Fruit fly (Drosophila melanogaster) whole organism, embryonic: ENCODE data around the gene Polr3A.

ENCODE experiments used
- Antp ChIP-seq: fragments of 200-800 bp; sonication (Bioruptor generic); optimal IDR thresholded peaks from 3 replicates; lab custom pipeline; 2016; ENCODE audit warnings: missing biosample characterization, missing genetic modification characterization
- C15 ChIP-seq: fragments of 200-800 bp; sonication (Bioruptor generic); IDR thresholded peaks from 3 replicates; pipeline ENCODE4 v1.3.6; 2022; ENCODE audit warnings: missing biosample characterization, missing genetic modification characterization
- CG10431 ChIP-seq: fragments of 200-800 bp; sonication (Bioruptor generic); optimal IDR thresholded peaks from 3 replicates; lab custom pipeline; 2018; ENCODE audit warnings: missing biosample characterization, mild to moderate bottlenecking, missing genetic modification characterization
- CG10959 ChIP-seq: fragments of 200-800 bp; sonication (Bioruptor generic); IDR thresholded peaks from 2 replicates; pipeline ENCODE4 v1.3.6; 2022; ENCODE audit warnings: missing biosample characterization, missing genetic modification characterization
- CG12155 ChIP-seq: fragments of 200-800 bp; sonication (Bioruptor generic); optimal IDR thresholded peaks from 3 replicates; lab custom pipeline; 2016; ENCODE audit warnings: missing biosample characterization, missing genetic modification characterization
- CG13894 ChIP-seq: fragments of 200-800 bp; sonication (Bioruptor generic); optimal IDR thresholded peaks from 3 replicates; lab custom pipeline; 2018; ENCODE audit warnings: missing biosample characterization, mild to moderate bottlenecking, missing genetic modification characterization, moderate library complexity
- CG14441 ChIP-seq: fragments of 200-800 bp; sonication (Bioruptor generic); IDR thresholded peaks from 2 replicates; pipeline ENCODE4 v1.3.6; 2022; ENCODE audit warnings: missing biosample characterization, missing genetic modification characterization
- CG16779 ChIP-seq: fragments of 200-800 bp; sonication (Bioruptor generic); IDR thresholded peaks from 2 replicates; pipeline ENCODE4 v1.3.6; 2022; ENCODE audit warnings: missing biosample characterization, missing genetic modification characterization
- CG17802 ChIP-seq: fragments of 200-800 bp; sonication (Bioruptor generic); optimal IDR thresholded peaks from 2 replicates; lab custom pipeline; 2018; ENCODE audit warnings: missing biosample characterization, mild to moderate bottlenecking, missing genetic modification characterization, moderate library complexity
- CG32772 ChIP-seq: fragments of 200-800 bp; sonication (Bioruptor generic); IDR thresholded peaks from 2 replicates; pipeline ENCODE4 v1.3.6; 2022; ENCODE audit warnings: missing biosample characterization, missing genetic modification characterization
- CG3847 ChIP-seq: fragments of 200-800 bp; sonication (Bioruptor generic); IDR thresholded peaks from 2 replicates; pipeline ENCODE4 v1.3.6; 2022; ENCODE audit warnings: missing biosample characterization, missing genetic modification characterization
- CG6272 ChIP-seq: fragments of 200-800 bp; sonication (Bioruptor generic); IDR thresholded peaks from 2 replicates; pipeline ENCODE4 v1.3.6; 2022; ENCODE audit warnings: missing biosample characterization, missing genetic modification characterization
- CG6683 ChIP-seq: fragments of 200-800 bp; sonication (Bioruptor generic); optimal IDR thresholded peaks from 2 replicates; lab custom pipeline; 2017; ENCODE audit warnings: missing biosample characterization, mild to moderate bottlenecking, missing genetic modification characterization, missing genetic modification reagents
- CG8290 ChIP-seq, 3 experiments: fragments of 200-800 bp; sonication (Bioruptor generic); optimal IDR thresholded peaks; 2 replicates each; lab custom pipeline; 2016 to 2019; ENCODE audit warnings: missing biosample characterization in 3 of 3, missing genetic modification characterization in 3 of 3, mild to moderate bottlenecking in 2 of 3, moderate library complexity in 1 of 3
- CG9437 ChIP-seq: fragments of 200-800 bp; sonication (Bioruptor generic); optimal IDR thresholded peaks from 2 replicates; lab custom pipeline; 2018; ENCODE audit warnings: missing biosample characterization, mild to moderate bottlenecking, missing genetic modification characterization
- Dfd ChIP-seq, 2 experiments: fragments of >200 bp; optimal IDR thresholded peaks; 2 replicates each; lab custom pipeline; 2017; ENCODE audit warnings: missing biosample characterization in 2 of 2, missing genetic modification characterization in 2 of 2
- Dip3 ChIP-seq: fragments of 200-800 bp; sonication (Bioruptor generic); optimal IDR thresholded peaks from 3 replicates; lab custom pipeline; 2016; ENCODE audit warnings: missing biosample characterization, missing genetic modification characterization
- E2f1 ChIP-seq: fragments of 200-800 bp; sonication (Bioruptor generic); IDR thresholded peaks from 2 replicates; pipeline ENCODE4 v1.3.6; 2022; ENCODE audit warnings: missing biosample characterization, missing genetic modification characterization
- ERR ChIP-seq: fragments of 200-800 bp; sonication (Bioruptor generic); optimal IDR thresholded peaks from 2 replicates; lab custom pipeline; 2016; ENCODE audit warnings: missing biosample characterization, missing genetic modification characterization
- Hand ChIP-seq: fragments of 200-800 bp; sonication (Bioruptor generic); optimal IDR thresholded peaks from 2 replicates; lab custom pipeline; 2017; ENCODE audit warnings: mild to moderate bottlenecking, missing biosample characterization, missing genetic modification reagents, missing genetic modification characterization
- Hr78 ChIP-seq, 2 experiments: fragments of 200-800 bp in 1 of 2; fragments of >200 bp in 1 of 2; sonication (Bioruptor generic) in 1 of 2; optimal IDR thresholded peaks; 2 replicates each; lab custom pipeline; 2017 to 2019; ENCODE audit warnings: missing biosample characterization in 2 of 2, missing genetic modification characterization in 2 of 2, mild to moderate bottlenecking in 1 of 2, moderate library complexity in 1 of 2
- Hsf ChIP-seq: fragments of 200-800 bp; sonication (Bioruptor generic); optimal IDR thresholded peaks from 3 replicates; lab custom pipeline; 2016; ENCODE audit warnings: missing biosample characterization, missing genetic modification characterization
- Lpt ChIP-seq: fragments of >200 bp; optimal IDR thresholded peaks from 2 replicates; lab custom pipeline; 2018; ENCODE audit warnings: missing biosample characterization, missing genetic modification characterization
- Meics ChIP-seq: fragments of 200-800 bp; sonication (Bioruptor generic); optimal IDR thresholded peaks from 2 replicates; lab custom pipeline; 2017; ENCODE audit warnings: missing biosample characterization, mild to moderate bottlenecking, missing genetic modification characterization
- Nf-YC ChIP-seq: fragments of 200-800 bp; optimal IDR thresholded peaks from 3 replicates; lab custom pipeline; 2019; ENCODE audit warnings: missing biosample characterization, mild to moderate bottlenecking, missing genetic modification characterization, moderate library complexity
- NfI ChIP-seq: fragments of 200-800 bp; sonication (Bioruptor generic); optimal IDR thresholded peaks from 3 replicates; lab custom pipeline; 2018; ENCODE audit warnings: missing biosample characterization, mild to moderate bottlenecking, missing genetic modification characterization, moderate library complexity
- Rx ChIP-seq: fragments of 200-800 bp; sonication (Bioruptor generic); IDR thresholded peaks from 2 replicates; pipeline ENCODE4 v1.3.6; 2022; ENCODE audit warnings: missing biosample characterization, missing genetic modification characterization
- YL-1 ChIP-seq: fragments of 200-800 bp; sonication (Bioruptor generic); optimal IDR thresholded peaks from 3 replicates; lab custom pipeline; 2017; ENCODE audit warnings: missing biosample characterization, mild to moderate bottlenecking, missing genetic modification characterization
- aop ChIP-seq: fragments of 200-800 bp; sonication (Bioruptor generic); IDR thresholded peaks from 2 replicates; pipeline ENCODE4 v1.3.6; 2022; ENCODE audit warnings: missing biosample characterization, missing genetic modification characterization
- ato ChIP-seq: fragments of 200-800 bp; sonication (Bioruptor generic); IDR thresholded peaks from 2 replicates; pipeline ENCODE4 v1.3.6; 2022; ENCODE audit warnings: missing biosample characterization, missing genetic modification characterization; ENCODE audit not compliant: partially characterized antibody
- bsh ChIP-seq, 2 experiments: fragments of 200-800 bp; sonication (Bioruptor generic); optimal IDR thresholded peaks; 2 replicates each; lab custom pipeline; 2017 to 2018; ENCODE audit warnings: mild to moderate bottlenecking in 2 of 2, missing biosample characterization in 2 of 2, missing genetic modification characterization in 2 of 2, moderate library complexity in 1 of 2
- btn ChIP-seq: fragments of 200-800 bp; sonication (Bioruptor generic); optimal IDR thresholded peaks from 2 replicates; lab custom pipeline; 2016; ENCODE audit warnings: missing biosample characterization, missing genetic modification characterization
- chn ChIP-seq: fragments of 200-800 bp; sonication (Bioruptor generic); optimal IDR thresholded peaks from 2 replicates; lab custom pipeline; 2016; ENCODE audit warnings: missing biosample characterization, missing genetic modification characterization
- dan ChIP-seq: fragments of 200-800 bp; sonication (Bioruptor generic); IDR thresholded peaks from 2 replicates; pipeline ENCODE4 v1.3.6; 2022; ENCODE audit warnings: missing biosample characterization, missing genetic modification characterization
- dm ChIP-seq: fragments of 200-800 bp; sonication (Bioruptor generic); optimal IDR thresholded peaks from 3 replicates; lab custom pipeline; 2016; ENCODE audit warnings: missing biosample characterization, missing genetic modification characterization
- esg ChIP-seq: fragments of 200-800 bp; sonication (Bioruptor generic); conservative IDR thresholded peaks from 2 replicates; pipeline ENCODE4 v1.3.6; 2022; ENCODE audit warnings: missing biosample characterization, missing genetic modification characterization
- fd3F ChIP-seq: fragments of 200-800 bp; sonication (Bioruptor generic); optimal IDR thresholded peaks from 2 replicates; lab custom pipeline; 2018; ENCODE audit warnings: missing biosample characterization, mild to moderate bottlenecking, missing genetic modification characterization, moderate library complexity
- fru ChIP-seq: fragments of >200 bp; optimal IDR thresholded peaks from 2 replicates; lab custom pipeline; 2017
- gce ChIP-seq: fragments of 200-800 bp; sonication (Bioruptor generic); IDR thresholded peaks from 3 replicates; pipeline ENCODE4 v1.3.6; 2022; ENCODE audit warnings: missing biosample characterization, missing genetic modification characterization
- gfzf ChIP-seq: fragments of 200-800 bp; sonication (Bioruptor generic); optimal IDR thresholded peaks from 2 replicates; lab custom pipeline; 2016; ENCODE audit warnings: missing biosample characterization, mild to moderate bottlenecking, missing genetic modification characterization, moderate library complexity
- ham ChIP-seq: fragments of 200-800 bp; sonication (Bioruptor generic); IDR thresholded peaks from 2 replicates; pipeline ENCODE4 v1.3.6; 2022; ENCODE audit warnings: missing biosample characterization, missing genetic modification characterization
- hth ChIP-seq: fragments of >200 bp; optimal IDR thresholded peaks from 2 replicates; lab custom pipeline; 2017; ENCODE audit warnings: inconsistent platforms
- jumu ChIP-seq: fragments of 200-800 bp; sonication (Bioruptor generic); optimal IDR thresholded peaks from 3 replicates; lab custom pipeline; 2016; ENCODE audit warnings: missing biosample characterization, missing genetic modification characterization
- otp ChIP-seq: fragments of 200-800 bp; sonication (Bioruptor generic); IDR thresholded peaks from 3 replicates; pipeline ENCODE4, ENCODE4 v1.3.6; 2022; ENCODE audit warnings: missing biosample characterization, missing genetic modification characterization
- peb ChIP-seq: fragments of 200-800 bp; sonication (Bioruptor generic); IDR thresholded peaks from 2 replicates; pipeline ENCODE4 v1.3.6; 2022; ENCODE audit warnings: missing biosample characterization, missing genetic modification characterization
- phol ChIP-seq: fragments of 200-800 bp; sonication (Bioruptor generic); optimal IDR thresholded peaks from 3 replicates; lab custom pipeline; 2018; ENCODE audit warnings: missing biosample characterization, mild to moderate bottlenecking, missing genetic modification characterization, moderate library complexity
- repo ChIP-seq: fragments of 200-800 bp; sonication (Bioruptor generic); optimal IDR thresholded peaks from 2 replicates; lab custom pipeline; 2016; ENCODE audit warnings: missing biosample characterization, missing genetic modification characterization
- shn ChIP-seq: fragments of 200-800 bp; sonication (Bioruptor generic); optimal IDR thresholded peaks from 3 replicates; lab custom pipeline; 2016; ENCODE audit warnings: missing biosample characterization, missing genetic modification characterization
- slp2 ChIP-seq: fragments of 200-800 bp; sonication (Bioruptor generic); optimal IDR thresholded peaks from 2 replicates; lab custom pipeline; 2016; ENCODE audit warnings: missing biosample characterization, missing genetic modification characterization
- toy ChIP-seq: fragments of 200-800 bp; sonication (Bioruptor generic); IDR thresholded peaks from 2 replicates; pipeline ENCODE4 v1.3.6; 2022; ENCODE audit warnings: missing biosample characterization, missing genetic modification characterization
- vnd ChIP-seq: fragments of 200-800 bp; sonication (Bioruptor generic); IDR thresholded peaks from 3 replicates; pipeline ENCODE4 v1.3.6; 2022; ENCODE audit warnings: missing biosample characterization, missing genetic modification characterization; ENCODE audit not compliant: partially characterized antibody

The Polr3A gene

DNA sequence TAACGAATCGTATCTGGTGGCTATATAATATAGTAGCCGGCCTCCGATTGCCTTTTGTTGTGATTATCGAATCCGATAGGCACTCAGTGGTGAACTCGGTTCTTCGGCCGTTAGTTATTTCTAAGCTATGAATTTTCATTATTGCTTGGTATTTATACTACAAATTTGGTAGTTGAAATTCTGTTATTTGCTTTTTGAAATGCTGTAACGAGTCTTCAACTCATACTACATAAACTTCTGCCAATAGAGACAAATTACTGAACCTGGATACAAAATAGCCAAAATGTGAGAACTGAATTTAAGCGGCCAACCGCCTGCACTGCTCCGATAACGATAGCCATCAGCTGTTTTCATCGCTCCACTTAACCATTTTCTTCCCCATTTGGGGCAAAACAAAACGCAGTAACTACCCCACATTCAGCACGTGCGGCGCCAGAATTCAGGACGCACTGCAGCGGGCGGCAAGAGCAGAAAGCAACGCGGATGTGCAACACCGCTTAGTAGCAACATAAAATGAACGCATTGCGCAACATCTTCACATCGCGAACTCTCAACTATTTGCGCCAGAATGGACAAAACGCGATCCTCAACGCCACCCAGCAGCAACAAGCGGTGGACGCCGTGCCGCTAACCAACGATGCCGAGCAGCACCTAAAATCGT, 23.7 kb upstream of the Polr3A start, which contains the start of the genes CG11679 and CG8206 (continued):
- no peak for TF ChIP-seq ham (GFP tag; lab: Robert Waterston, UW)
- no peak for TF ChIP-seq CG12155 (GFP tag; lab: Kevin White, UChicago)
- TF ChIP-seq Hand (GFP tag; lab: Kevin White, UChicago), result no peak
- TF ChIP-seq C15 (GFP tag; lab: Robert Waterston, UW), result no peak
- TF ChIP-seq dm (GFP tag; lab: Kevin White, UChicago), result no peak
- TF ChIP-seq CG3847, result 0 out of 2 replicates have a peak, but pooled peaks have one; percentile 24
- TF ChIP-seq NfI (GFP tag; lab: Kevin White, UChicago), result peak; percentile 39
- no peak for TF ChIP-seq dan (GFP tag; lab: Robert Waterston, UW)
- TF ChIP-seq jumu (GFP tag; lab: Kevin White, UChicago), result peak; percentile 51
- peak; percentile 42 for TF ChIP-seq Nf-YC
- no peak for TF ChIP-seq CG17802 (tag; lab: Kevin White, UChicago)
- TF ChIP-seq vnd (GFP tag; lab: Robert Waterston, UW), result 0 out of 3 replicates have a peak, but pooled peaks have one; percentile 47
- TF ChIP-seq YL-1, result peak; percentile 42
- TF ChIP-seq bsh (GFP tag; optimal IDR thresholded peaks at IDR 0.05; lab: Kevin White, UChicago), result no peak
- no peak for TF ChIP-seq ERR (GFP tag; lab: Kevin White, UChicago)
- peak; percentile 55 for TF ChIP-seq phol (tag; lab: Kevin White, UChicago)
- no peak for TF ChIP-seq CG6683
- no peak for TF ChIP-seq Lpt (GFP tag; lab: Kevin White, UChicago)
- TF ChIP-seq CG14441 (GFP tag; lab: Robert Waterston, UW), result peak; percentile 45; the same call in 1 of the 2 replicates
- TF ChIP-seq ato, result no peak
- TF ChIP-seq CG8290 (GFP tag; optimal IDR thresholded peaks at IDR 0.05; lab: Kevin White, UChicago), result peak; percentile 6
- no peak for TF ChIP-seq CG8290 (tag; optimal IDR thresholded peaks at IDR 0.05; lab: Kevin White, UChicago)
- TF ChIP-seq chn (GFP tag; lab: Kevin White, UChicago), result no peak
- TF ChIP-seq fd3F, result no peak
- TF ChIP-seq CG9437 (GFP tag; lab: Kevin White, UChicago), result no peak
- TF ChIP-seq otp (GFP tag; lab: Robert Waterston, UW), result no peak
- peak; percentile 6 for TF ChIP-seq CG13894 (tag; lab: Kevin White, UChicago)
- 0 out of 2 replicates have a peak, but pooled peaks have one; percentile 8 for TF ChIP-seq CG6272 (GFP tag; lab: Robert Waterston, UW)
- TF ChIP-seq toy, result no peak
- TF ChIP-seq hth (lab: Kevin White, UChicago), result no peak
- no peak for TF ChIP-seq Rx (GFP tag; lab: Robert Waterston, UW)
- no peak for TF ChIP-seq btn (GFP tag; lab: Kevin White, UChicago)
- no peak for TF ChIP-seq peb (GFP tag; lab: Robert Waterston, UW)
- TF ChIP-seq Antp (GFP tag; lab: Kevin White, UChicago), result peak; percentile 59
- peak; percentile 38 for TF ChIP-seq Dip3 (GFP tag; lab: Kevin White, UChicago)
- TF ChIP-seq Dfd (GFP tag; optimal IDR thresholded peaks at IDR 0.05; lab: Kevin White, UChicago), result no peak
- TF ChIP-seq gfzf (GFP tag; lab: Kevin White, UChicago), result no peak
- no peak for TF ChIP-seq CG10959 (GFP tag; lab: Robert Waterston, UW)
- TF ChIP-seq shn, result peak; percentile 52
- TF ChIP-seq repo (GFP tag; lab: Kevin White, UChicago), result no peak
- TF ChIP-seq gce, result no peak
- no peak for TF ChIP-seq esg (GFP tag; lab: Robert Waterston, UW)
- 0 out of 2 replicates have a peak, but pooled peaks have one; percentile 30 for TF ChIP-seq CG32772
- no peak for TF ChIP-seq fru (lab: Kevin White, UChicago)
- peak; percentile 43 for TF ChIP-seq Meics (GFP tag; lab: Kevin White, UChicago)
- no peak for TF ChIP-seq CG16779 (GFP tag; lab: Robert Waterston, UW)
- TF ChIP-seq CG10431 (GFP tag; lab: Kevin White, UChicago), result no peak
- no peak for TF ChIP-seq aop (GFP tag; lab: Robert Waterston, UW)
- TF ChIP-seq Hsf (GFP tag; lab: Kevin White, UChicago), result peak; percentile 2
- no peak for TF ChIP-seq Hr78 (GFP tag; optimal IDR thresholded peaks at IDR 0.05; lab: Kevin White, UChicago)
- TF ChIP-seq slp2 (GFP tag; lab: Kevin White, UChicago), result no peak
- TF ChIP-seq E2f1 (GFP tag; lab: Robert Waterston, UW), result no peak
